Worm (Caenorhabditis elegans): ENCODE measurements around the gene B0361.3.

ce11 chrIII:7300763-7301162 is 19.5 kb downstream of the B0361.3 start:
- no peak for TF ChIP-seq ham-2 (GFP tag; optimal IDR thresholded peaks at IDR 0.05)
- no peak for TF ChIP-seq unc-62 (GFP tag; optimal IDR thresholded peaks at IDR 0.05)
- TF ChIP-seq snpc-4 (tag; optimal IDR thresholded peaks at IDR 0.05) = no peak
- TF ChIP-seq ceh-43 (GFP tag; optimal IDR thresholded peaks at IDR 0.05) = no peak
- TF ChIP-seq M03D4.4 (tag; optimal IDR thresholded peaks at IDR 0.05) = no peak
- TF ChIP-seq hlh-1 (tag; optimal IDR thresholded peaks at IDR 0.05) = no peak
